Fruit fly (Drosophila melanogaster) Kc167 (cell line): Measurements from ENCODE around the gene CG6282.

Source experiments
- Myc ChIP-seq: fragments of >200 bp; optimal IDR thresholded peaks from 2 replicates; lab custom pipeline; 2017; ENCODE audit warnings: missing external identifiers
- Sin3A ChIP-seq: fragments of >200 bp; optimal IDR thresholded peaks from 2 replicates; lab custom pipeline; 2018; ENCODE audit warnings: missing external identifiers
- h ChIP-seq: fragments of >200 bp; optimal IDR thresholded peaks from 3 replicates; lab custom pipeline; 2018; ENCODE audit warnings: missing external identifiers
- insv ChIP-seq: fragments of >200 bp; optimal IDR thresholded peaks from 3 replicates; lab custom pipeline; 2018; ENCODE audit warnings: missing external identifiers
- psq ChIP-seq: fragments of >200 bp; optimal IDR thresholded peaks from 2 replicates; lab custom pipeline; 2017; ENCODE audit warnings: missing external identifiers
- ttk ChIP-seq: sonication (Bioruptor generic); optimal IDR thresholded peaks from 2 replicates; lab custom pipeline; 2017; ENCODE audit warnings: missing external identifiers

The CG6282 gene

DNA sequence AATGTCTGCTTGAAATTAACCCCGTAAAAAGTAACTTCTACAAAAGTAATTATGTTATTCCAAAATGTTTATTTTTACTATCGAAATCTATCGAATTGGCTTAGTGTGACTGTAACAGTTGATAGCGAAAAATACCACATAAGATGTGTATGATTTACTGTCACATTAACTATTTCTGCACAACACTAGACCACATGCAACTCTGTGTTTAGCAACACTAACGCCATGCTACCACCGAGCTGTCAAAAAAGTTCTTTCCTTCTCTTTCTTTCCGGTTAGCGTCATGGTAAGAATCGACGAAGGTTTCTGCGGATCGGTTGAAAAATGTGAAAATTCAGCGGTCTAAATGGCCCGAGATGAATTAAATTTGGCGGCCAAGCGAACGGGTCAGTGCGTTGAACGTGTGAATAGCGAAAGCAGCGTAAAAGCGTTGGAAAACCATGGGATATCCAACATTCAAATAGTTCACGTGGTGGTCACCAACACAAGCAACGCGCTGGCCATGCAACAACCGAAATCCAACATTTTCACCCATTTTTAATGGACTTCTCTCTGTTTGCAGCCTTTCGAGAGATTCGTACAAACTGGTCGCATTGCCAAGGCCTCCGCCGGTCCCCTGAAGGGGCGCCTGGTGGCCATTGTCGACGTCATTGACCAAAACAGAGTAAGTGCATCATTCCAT, 3.6 kb upstream of the CG6282 start, which contains the start of the genes Nelf-E and RpL14:
Gene Nelf-E, minus strand, starts transcription at position 128 of the 682 bp plus-strand sequence.
Gene RpL14, plus strand, starts transcription at position 255 of the 682 bp plus-strand sequence.
- TF ChIP-seq Myc (lab: Kevin White, UChicago): no peak
- TF ChIP-seq ttk: no peak
- no peak for TF ChIP-seq Sin3A (lab: Kevin White, UChicago)

DNA sequence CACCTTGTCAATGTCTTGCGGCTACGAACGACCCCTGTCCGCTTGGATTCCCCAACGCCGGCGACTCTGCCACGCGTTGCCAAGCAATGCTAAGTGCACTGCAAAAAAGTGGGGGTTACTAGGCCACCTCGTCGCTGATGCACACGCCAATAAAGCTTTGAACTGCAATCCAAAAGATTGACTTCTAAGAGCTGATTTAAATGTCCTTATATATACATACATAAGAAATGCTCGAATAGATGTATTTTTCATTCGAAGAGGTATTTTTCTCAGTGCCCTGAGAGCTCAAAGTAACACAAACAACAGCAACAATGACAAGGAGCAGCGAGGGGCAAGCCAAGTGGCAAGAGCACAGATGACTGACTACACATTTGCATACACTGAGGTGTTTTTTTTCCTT, 3.0 kb downstream of the CG6282 start:
- TF ChIP-seq ttk (no peak), psq (lab: Kevin White, UChicago) (no peak), Myc (lab: Kevin White, UChicago) (no peak), h (lab: Kevin White, UChicago) (no peak), Sin3A (lab: Kevin White, UChicago) (no peak), insv (no peak)

DNA sequence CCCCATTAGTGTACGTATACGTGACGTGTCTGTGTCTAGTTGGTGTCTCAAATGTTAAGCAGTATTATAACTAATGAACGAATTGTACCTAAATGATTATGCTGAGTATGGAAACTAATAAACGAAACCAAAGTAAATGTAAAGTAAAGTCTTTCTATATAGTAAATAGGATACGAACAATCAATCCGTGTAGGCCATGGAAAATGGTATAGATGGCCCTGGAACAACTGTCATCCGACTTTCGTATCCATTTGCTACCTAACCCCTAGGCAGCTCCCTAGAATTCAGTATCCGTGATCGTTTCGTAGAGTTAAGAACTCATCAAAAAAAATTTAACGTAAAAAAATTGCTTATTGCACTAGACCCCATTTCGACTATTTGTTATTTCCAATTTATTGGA, 12.5 kb downstream of the CG6282 start, which contains the start of gene S-Lap1:
Gene S-Lap1, plus strand, starts transcription at position 301 of the 400 bp plus-strand sequence.
- no peak for TF ChIP-seq Myc (lab: Kevin White, UChicago)
- TF ChIP-seq insv: no peak
- no peak for TF ChIP-seq ttk
- no peak for TF ChIP-seq h (lab: Kevin White, UChicago)
- TF ChIP-seq psq (lab: Kevin White, UChicago): no peak
- no peak for TF ChIP-seq Sin3A (lab: Kevin White, UChicago)

DNA sequence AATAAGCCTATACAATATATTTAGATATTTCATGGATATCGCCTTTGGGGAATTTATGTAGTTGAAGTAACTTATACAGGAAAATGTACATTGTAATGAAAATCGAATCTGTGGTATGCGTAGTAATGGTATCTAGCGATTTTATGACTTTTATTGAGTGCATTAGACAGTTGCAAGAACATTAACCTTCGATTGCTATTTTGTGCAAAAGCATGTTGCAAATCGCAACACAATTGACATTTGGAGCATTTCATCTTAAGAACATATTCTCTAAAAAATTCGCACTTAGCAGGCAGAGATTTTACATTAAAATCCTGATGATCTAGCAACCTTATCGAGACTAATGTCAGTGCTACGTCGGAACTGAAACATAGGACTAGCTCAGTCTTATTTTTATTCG, 15.1 kb downstream of the CG6282 start, which contains the start of gene S-Lap2:
Gene S-Lap2, plus strand, starts transcription at position 301 of the 400 bp plus-strand sequence.
- no peak for TF ChIP-seq h (lab: Kevin White, UChicago)
- TF ChIP-seq ttk: no peak
- TF ChIP-seq Myc (lab: Kevin White, UChicago): no peak
- no peak for TF ChIP-seq Sin3A (lab: Kevin White, UChicago)
- TF ChIP-seq insv: no peak
- no peak for TF ChIP-seq psq (lab: Kevin White, UChicago)

DNA sequence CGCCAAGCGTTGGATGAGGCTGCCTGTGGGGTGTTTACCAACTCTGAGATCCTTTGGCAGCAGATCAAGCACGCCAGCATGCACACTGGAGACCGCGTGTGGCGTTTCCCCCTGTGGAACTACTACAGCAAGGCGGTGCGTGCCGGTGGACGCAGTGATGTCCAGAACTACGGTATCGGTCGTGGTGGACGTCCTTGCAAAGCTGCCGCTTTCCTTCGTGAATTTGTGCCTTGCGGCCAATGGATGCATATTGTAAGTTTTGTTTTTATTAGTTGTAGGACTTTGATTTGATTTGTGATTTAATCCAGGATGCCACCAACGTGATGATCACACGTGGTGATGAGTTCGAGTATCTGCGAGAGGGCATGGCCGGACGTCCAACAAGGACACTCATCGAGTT, 17.0 kb downstream of the CG6282 start:
- no peak for TF ChIP-seq psq (lab: Kevin White, UChicago)
- no peak for TF ChIP-seq Myc (lab: Kevin White, UChicago)
- no peak for TF ChIP-seq insv
- no peak for TF ChIP-seq Sin3A (lab: Kevin White, UChicago)
- TF ChIP-seq h (lab: Kevin White, UChicago): no peak
- TF ChIP-seq ttk: no peak

DNA sequence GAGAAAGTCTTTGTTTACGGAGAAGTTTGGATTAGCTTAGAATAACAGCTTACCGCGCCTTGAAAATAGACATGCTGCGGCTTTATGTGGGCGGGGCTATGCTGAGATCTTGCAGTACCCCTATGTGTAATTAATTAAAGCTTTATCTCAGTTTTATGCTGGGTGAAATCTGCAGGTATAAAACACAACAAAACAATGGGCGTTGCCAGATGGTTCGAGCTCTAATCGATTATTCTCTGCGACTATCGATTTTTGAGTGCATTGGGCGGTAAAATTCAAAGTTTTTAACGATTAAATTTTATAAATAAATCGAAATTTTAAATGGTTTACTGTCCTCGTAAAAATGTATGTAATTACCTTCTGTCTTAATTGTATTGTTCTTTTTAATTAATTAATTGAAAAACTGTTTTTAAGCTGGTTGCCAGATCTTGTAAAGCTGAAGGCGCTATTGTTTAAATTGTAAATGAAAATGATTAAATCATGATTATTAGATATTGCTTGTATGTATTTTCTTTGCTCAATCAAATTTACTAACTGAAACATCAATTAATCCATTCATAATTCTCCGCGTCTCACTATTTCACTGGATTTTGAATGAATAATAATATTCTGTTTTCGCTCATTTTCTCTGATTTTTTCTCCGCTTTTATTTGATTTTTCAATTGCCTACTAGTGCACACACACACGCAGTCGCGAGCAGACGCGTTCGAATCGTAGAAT, 19.4 kb downstream of the CG6282 start, which contains the start of the genes GAPsec and Zasp66:
Gene GAPsec, minus strand, starts transcription at position 200 of the 720 bp plus-strand sequence.
Gene Zasp66, plus strand, starts transcription at position 670 of the 720 bp plus-strand sequence.
- no peak for TF ChIP-seq ttk
- TF ChIP-seq Sin3A (lab: Kevin White, UChicago): no peak
- no peak for TF ChIP-seq psq (lab: Kevin White, UChicago)
- TF ChIP-seq Myc (lab: Kevin White, UChicago): no peak
- TF ChIP-seq insv: no peak
- TF ChIP-seq h (lab: Kevin White, UChicago): no peak

DNA sequence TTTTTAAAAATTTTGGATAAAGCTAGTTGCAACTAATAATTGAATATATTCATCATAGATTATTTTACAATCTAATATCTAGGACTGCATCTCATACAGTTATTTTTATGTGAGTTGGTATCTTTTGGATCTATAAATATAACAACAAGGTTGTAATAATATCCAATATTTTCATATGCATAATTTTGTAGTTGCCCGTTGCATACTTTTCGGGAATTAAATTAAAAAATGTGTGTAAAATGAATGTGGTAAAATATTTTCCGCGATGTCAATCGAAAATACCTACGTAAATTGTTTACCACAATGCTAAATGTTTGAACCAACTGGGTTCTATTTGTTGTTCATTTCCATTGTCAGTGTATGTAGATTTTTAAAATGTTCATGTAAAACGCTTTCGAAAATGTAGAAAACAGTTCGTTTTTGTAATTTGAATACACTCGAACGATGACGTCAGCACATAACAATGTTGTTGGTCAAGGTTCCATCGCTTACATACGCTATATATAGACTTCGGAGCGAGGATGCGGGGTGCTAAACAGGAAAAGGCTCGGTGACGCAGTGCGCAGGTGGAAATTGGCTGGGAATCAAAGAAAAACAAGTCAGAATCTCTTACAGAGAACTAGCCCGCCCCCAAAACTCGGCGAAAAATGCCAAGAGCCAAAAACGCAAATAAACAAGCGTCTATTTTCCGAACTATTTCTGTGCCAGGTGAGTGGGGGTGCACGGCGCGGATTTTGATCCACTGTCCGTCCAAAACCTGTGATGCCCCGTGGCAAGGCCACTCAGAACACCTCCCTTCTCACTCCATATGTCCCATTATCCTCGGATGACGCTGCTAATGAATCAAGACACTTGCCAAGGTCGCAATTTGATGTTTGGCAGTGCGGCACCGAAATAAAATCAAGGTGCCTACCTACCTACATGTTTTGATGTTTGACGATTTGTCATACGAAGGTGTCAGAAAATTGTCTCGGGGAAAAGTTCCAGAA, 23.7 kb downstream of the CG6282 start:
- TF ChIP-seq Myc (lab: Kevin White, UChicago): no peak
- no peak for TF ChIP-seq psq (lab: Kevin White, UChicago)
- TF ChIP-seq ttk: no peak
- TF ChIP-seq Sin3A (lab: Kevin White, UChicago): no peak
- TF ChIP-seq insv: no peak
- no peak for TF ChIP-seq h (lab: Kevin White, UChicago)

DNA sequence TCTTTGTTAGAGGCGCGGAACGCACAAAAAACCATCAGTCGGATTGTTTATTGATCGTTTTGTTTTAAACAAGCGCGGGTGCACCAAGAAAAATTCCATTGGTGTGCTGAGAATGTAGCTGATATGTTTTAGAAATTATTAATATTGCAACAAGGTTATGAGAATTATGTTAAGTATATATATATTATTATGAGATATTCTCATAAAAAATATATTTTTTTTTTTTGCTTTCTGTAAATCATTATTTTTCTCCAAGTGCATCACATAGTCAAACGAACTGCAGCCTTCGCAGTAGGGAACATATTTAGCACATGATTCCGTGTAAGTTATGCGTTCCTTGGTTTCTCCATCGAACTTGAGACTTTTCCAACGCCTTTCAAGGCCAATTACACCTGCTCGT, 24.5 kb downstream of the CG6282 start:
- TF ChIP-seq Myc (lab: Kevin White, UChicago) (no peak), insv (no peak), ttk (no peak), h (lab: Kevin White, UChicago) (no peak), Sin3A (lab: Kevin White, UChicago) (no peak), psq (lab: Kevin White, UChicago) (no peak)

DNA sequence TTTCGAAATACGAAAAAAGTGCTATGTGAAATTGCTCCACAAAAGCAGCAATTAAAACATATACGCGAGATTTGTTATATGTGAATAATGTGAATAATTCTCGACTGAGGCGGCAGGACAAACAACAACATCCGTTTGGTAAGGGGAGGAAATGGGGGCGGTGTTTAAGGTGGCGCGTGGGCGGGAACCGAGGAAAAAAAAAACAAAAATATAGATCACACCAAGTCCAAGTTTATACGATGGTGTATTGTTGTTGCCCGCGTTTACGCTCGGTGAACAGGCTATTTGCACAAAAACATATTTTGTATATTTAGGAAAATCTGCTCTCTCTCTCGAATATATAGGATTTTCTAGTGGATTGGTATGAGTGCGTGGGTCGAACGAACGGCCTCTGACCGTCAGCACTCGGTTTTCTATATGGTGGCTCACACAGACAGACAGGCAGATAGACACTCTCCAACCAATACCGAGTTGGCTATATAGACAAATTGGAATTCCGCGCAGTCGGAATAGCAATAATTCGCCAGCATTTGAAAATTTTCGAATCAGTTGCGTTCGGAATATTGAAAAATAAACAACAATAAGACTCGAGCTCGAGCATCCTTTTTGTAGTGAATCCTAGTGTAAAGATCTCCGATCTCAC, 25.4 kb downstream of the CG6282 start:
- TF ChIP-seq Sin3A (lab: Kevin White, UChicago) (no peak), h (lab: Kevin White, UChicago) (no peak), Myc (lab: Kevin White, UChicago) (no peak), psq (lab: Kevin White, UChicago) (no peak), insv (no peak), ttk (no peak)

DNA sequence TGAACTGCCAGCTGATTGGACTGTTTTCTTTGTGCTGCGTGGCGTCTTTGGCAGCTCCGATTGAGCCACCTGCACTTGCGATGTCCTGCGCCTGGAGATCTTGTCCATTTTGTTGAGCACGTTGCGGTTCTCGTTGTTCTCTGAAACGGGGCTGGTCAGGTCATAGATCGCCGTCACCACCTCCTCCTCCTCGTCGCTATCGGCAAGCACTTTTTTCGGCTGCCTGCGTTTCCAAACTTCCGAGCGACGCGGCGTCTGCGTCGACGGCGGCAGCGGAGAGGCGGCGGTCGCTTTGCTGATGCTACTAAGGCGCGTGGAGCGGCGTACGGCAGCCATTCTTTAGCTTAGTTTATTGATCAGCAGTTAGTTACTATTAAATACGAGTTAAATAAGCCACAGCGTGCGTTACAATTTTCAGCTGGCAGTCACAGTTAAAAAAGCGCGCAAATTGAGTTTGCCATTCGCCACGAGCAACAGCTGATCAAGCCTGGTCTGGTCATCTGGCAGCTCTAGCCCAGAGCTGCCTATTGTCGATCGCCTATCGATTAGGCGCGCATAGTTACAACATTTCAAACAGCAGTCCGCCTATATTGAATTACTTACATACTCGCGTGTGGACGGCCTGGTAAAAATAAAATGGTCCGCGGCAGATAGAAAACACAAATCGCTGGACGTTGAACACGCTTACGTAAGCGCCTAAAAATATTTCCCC, 29.3 kb downstream of the CG6282 start, which contains the start of gene Cdc6:
Gene Cdc6, minus strand, starts transcription at position 456 of the 712 bp plus-strand sequence.
- no peak for TF ChIP-seq Myc (lab: Kevin White, UChicago)
- TF ChIP-seq insv: no peak
- TF ChIP-seq Sin3A (lab: Kevin White, UChicago): no peak
- no peak for TF ChIP-seq psq (lab: Kevin White, UChicago)
- no peak for TF ChIP-seq ttk
- TF ChIP-seq h (lab: Kevin White, UChicago): no peak
